Worm (Caenorhabditis elegans): ENCODE measurements around the gene lbp-8.

Gene lbp-8

DNA sequence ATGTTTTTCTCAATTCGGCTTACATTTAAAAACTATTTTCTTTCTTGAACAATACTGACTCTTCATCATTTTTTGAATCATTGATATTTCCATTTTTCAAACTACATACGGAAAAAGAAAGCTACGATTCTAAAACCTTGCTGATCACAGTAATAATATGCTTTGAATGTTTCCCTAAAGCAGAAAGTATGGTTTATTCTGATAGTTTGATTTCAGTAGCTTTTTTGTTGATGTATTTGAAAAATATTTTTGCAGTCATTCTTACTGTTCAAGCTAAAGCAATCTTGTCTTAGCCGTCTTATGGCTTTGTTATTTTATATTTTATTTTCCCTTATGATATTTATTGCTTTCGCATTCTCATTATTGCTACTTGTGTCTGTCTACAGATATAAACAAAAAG lies 38.9 kb downstream of the lbp-8 start, which contains the start of gene srxa-13:
srxa-13 (plus strand) TSS at position 301 of the 400 bp plus-strand sequence.
- TF ChIP-seq odd-2 (tag; optimal IDR thresholded peaks at IDR 0.05): no peak
- no peak for TF ChIP-seq unc-3 (GFP tag; conservative IDR thresholded peaks at IDR 0.05)
- no peak for TF ChIP-seq unc-3 (tag; optimal IDR thresholded peaks at IDR 0.05)
- no peak for TF ChIP-seq hlh-8 (tag; optimal IDR thresholded peaks at IDR 0.05)
- no peak for TF ChIP-seq npax-4 (tag; optimal IDR thresholded peaks at IDR 0.05)
- no peak for TF ChIP-seq ceh-14 (tag; optimal IDR thresholded peaks at IDR 0.05)
- TF ChIP-seq ceh-31 (tag; optimal IDR thresholded peaks at IDR 0.05): no peak
- TF ChIP-seq ets-4 (tag; optimal IDR thresholded peaks at IDR 0.05): no peak
- TF ChIP-seq gmeb-2 (tag; optimal IDR thresholded peaks at IDR 0.05): no peak
- no peak for TF ChIP-seq madf-2 (tag; optimal IDR thresholded peaks at IDR 0.05)
- TF ChIP-seq syd-9 (tag; optimal IDR thresholded peaks at IDR 0.05): no peak
- no peak for TF ChIP-seq tbx-2 (tag; optimal IDR thresholded peaks at IDR 0.05)
- no peak for TF ChIP-seq unc-55 (GFP tag; optimal IDR thresholded peaks at IDR 0.05)
- TF ChIP-seq fax-1 (tag; optimal IDR thresholded peaks at IDR 0.05): no peak
- no peak for TF ChIP-seq ceh-6 (GFP tag; optimal IDR thresholded peaks at IDR 0.05)
- no peak for TF ChIP-seq nfya-1 (tag; optimal IDR thresholded peaks at IDR 0.05)
- no peak for TF ChIP-seq T23F11.4 (GFP tag; optimal IDR thresholded peaks at IDR 0.05)
- no peak for TF ChIP-seq mec-3 (tag; optimal IDR thresholded peaks at IDR 0.05; ENCODE audit: borderline replicate concordance)
- no peak for TF ChIP-seq sox-2 (GFP tag; IDR thresholded peaks at IDR 0.05)

ce11 chrV:13931225-13931624 lies 40.7 kb downstream of the lbp-8 start, which contains the start of gene C06B3.16:
Gene C06B3.16, plus strand, starts transcription at chrV:13931525.
- no peak for TF ChIP-seq ceh-24 (tag; optimal IDR thresholded peaks at IDR 0.05)
- no peak for TF ChIP-seq dve-1 (tag; optimal IDR thresholded peaks at IDR 0.05)
- no peak for TF ChIP-seq T23F11.4 (GFP tag; optimal IDR thresholded peaks at IDR 0.05)
- no peak for TF ChIP-seq ceh-30 (tag; optimal IDR thresholded peaks at IDR 0.05)
- no peak for TF ChIP-seq gmeb-2 (tag; optimal IDR thresholded peaks at IDR 0.05)
- TF ChIP-seq dmd-4 (tag; optimal IDR thresholded peaks at IDR 0.05; ENCODE audit: borderline replicate concordance): no peak
- TF ChIP-seq zip-5 (tag; optimal IDR thresholded peaks at IDR 0.05): no peak
- no peak for TF ChIP-seq ceh-19 (GFP tag; optimal IDR thresholded peaks at IDR 0.05)
- TF ChIP-seq fax-1 (tag; optimal IDR thresholded peaks at IDR 0.05): no peak
- TF ChIP-seq odd-2 (tag; optimal IDR thresholded peaks at IDR 0.05): no peak
- no peak for TF ChIP-seq rnt-1 (tag; optimal IDR thresholded peaks at IDR 0.05)
- no peak for TF ChIP-seq ref-2 (tag; optimal IDR thresholded peaks at IDR 0.05)
- no peak for TF ChIP-seq ceh-18 (tag; optimal IDR thresholded peaks at IDR 0.05)
- TF ChIP-seq syd-9 (tag; optimal IDR thresholded peaks at IDR 0.05): no peak
- TF ChIP-seq ceh-2 (tag; optimal IDR thresholded peaks at IDR 0.05): no peak
- TF ChIP-seq ceh-9 (tag; optimal IDR thresholded peaks at IDR 0.05): no peak
- TF ChIP-seq tbx-2 (tag; optimal IDR thresholded peaks at IDR 0.05): no peak
- no peak for TF ChIP-seq ceh-14 (tag; optimal IDR thresholded peaks at IDR 0.05)
- TF ChIP-seq C38D4.7 (GFP tag; optimal IDR thresholded peaks at IDR 0.05): no peak
- TF ChIP-seq hlh-15 (tag; optimal IDR thresholded peaks at IDR 0.05): no peak

- no peak for TF ChIP-seq ceh-19 (GFP tag; optimal IDR thresholded peaks at IDR 0.05)
- TF ChIP-seq nhr-232 (tag; optimal IDR thresholded peaks at IDR 0.05): no peak
- no peak for TF ChIP-seq sox-2 (GFP tag; IDR thresholded peaks at IDR 0.05)
- TF ChIP-seq hlh-8 (tag; optimal IDR thresholded peaks at IDR 0.05): no peak
- no peak for TF ChIP-seq fax-1 (tag; optimal IDR thresholded peaks at IDR 0.05)
- no peak for TF ChIP-seq eyg-1 (tag; optimal IDR thresholded peaks at IDR 0.05)
- TF ChIP-seq unc-86 (tag; optimal IDR thresholded peaks at IDR 0.05): no peak
- TF ChIP-seq ceh-18 (tag; optimal IDR thresholded peaks at IDR 0.05): no peak
- no peak for TF ChIP-seq ceh-14 (tag; optimal IDR thresholded peaks at IDR 0.05)
- no peak for TF ChIP-seq F13H6.1 (tag; optimal IDR thresholded peaks at IDR 0.05)
- TF ChIP-seq ceh-45 (GFP tag; IDR thresholded peaks at IDR 0.05): no peak
These were observed 41.4 kb downstream of the lbp-8 start for ce11 chrV:13931952-13932351.

ce11 chrV:13934545-13934944 lies 44.0 kb downstream of the lbp-8 start, which contains the start of gene R10D12.1:
Gene R10D12.1, minus strand, starts transcription at chrV:13934645.
- TF ChIP-seq eyg-1 (tag; optimal IDR thresholded peaks at IDR 0.05) (no peak), ceh-31 (tag; optimal IDR thresholded peaks at IDR 0.05) (no peak), T23F11.4 (GFP tag; optimal IDR thresholded peaks at IDR 0.05) (no peak), ceh-9 (tag; optimal IDR thresholded peaks at IDR 0.05) (no peak), zip-5 (tag; optimal IDR thresholded peaks at IDR 0.05) (no peak), ceh-14 (tag; optimal IDR thresholded peaks at IDR 0.05) (no peak), ceh-22 (tag; optimal IDR thresholded peaks at IDR 0.05) (no peak), sox-2 (GFP tag; IDR thresholded peaks at IDR 0.05) (no peak), fkh-6 (tag; optimal IDR thresholded peaks at IDR 0.05) (no peak), ceh-48 (tag; optimal IDR thresholded peaks at IDR 0.05) (no peak), ttx-3 (tag; optimal IDR thresholded peaks at IDR 0.05) (no peak), odd-2 (tag; optimal IDR thresholded peaks at IDR 0.05) (no peak), C08G9.2 (tag; optimal IDR thresholded peaks at IDR 0.05) (no peak), pha-2 (tag; optimal IDR thresholded peaks at IDR 0.05) (no peak), K02D7.2 (tag; optimal IDR thresholded peaks at IDR 0.05) (no peak), K09A11.1 (tag; optimal IDR thresholded peaks at IDR 0.05; ENCODE audit: insufficient read depth) (no peak), npax-4 (tag; optimal IDR thresholded peaks at IDR 0.05) (no peak), ceh-2 (tag; optimal IDR thresholded peaks at IDR 0.05) (no peak)
